Fruit fly (Drosophila melanogaster) whole organism, embryonic: ENCODE results near the gene Gnf1.

ENCODE experiments used
- Antp ChIP-seq: fragments of 200-800 bp; sonication (Bioruptor generic); optimal IDR thresholded peaks from 3 replicates; lab custom pipeline; 2016; ENCODE audit warnings: missing biosample characterization, missing genetic modification characterization
- CG10209 ChIP-seq: fragments of 200-800 bp; sonication (Bioruptor generic); optimal IDR thresholded peaks from 3 replicates; lab custom pipeline; 2017; ENCODE audit warnings: missing biosample characterization, mild to moderate bottlenecking, missing genetic modification characterization, missing genetic modification reagents
- CG10654 ChIP-seq: fragments of 200-800 bp; sonication (Bioruptor generic); optimal IDR thresholded peaks from 2 replicates; lab custom pipeline; 2016; ENCODE audit warnings: missing biosample characterization, missing genetic modification characterization
- CG10979 ChIP-seq: fragments of 200-800 bp; sonication (Bioruptor generic); optimal IDR thresholded peaks from 2 replicates; lab custom pipeline; 2018; ENCODE audit warnings: missing biosample characterization, mild to moderate bottlenecking, missing genetic modification characterization, moderate library complexity
- CG11723 ChIP-seq: fragments of 200-800 bp; sonication (Bioruptor generic); optimal IDR thresholded peaks from 2 replicates; lab custom pipeline; 2017; ENCODE audit warnings: missing biosample characterization, mild to moderate bottlenecking, missing genetic modification characterization
- CG13775 ChIP-seq: fragments of 200-800 bp; sonication (Bioruptor generic); optimal IDR thresholded peaks from 3 replicates; lab custom pipeline; 2017; ENCODE audit warnings: missing biosample characterization, mild to moderate bottlenecking, missing genetic modification characterization
- CG13894 ChIP-seq: fragments of 200-800 bp; sonication (Bioruptor generic); optimal IDR thresholded peaks from 3 replicates; lab custom pipeline; 2018; ENCODE audit warnings: missing biosample characterization, mild to moderate bottlenecking, missing genetic modification characterization, moderate library complexity
- CG14441 ChIP-seq: fragments of 200-800 bp; sonication (Bioruptor generic); IDR thresholded peaks from 2 replicates; pipeline ENCODE4 v1.3.6; 2022; ENCODE audit warnings: missing biosample characterization, missing genetic modification characterization
- CG1647 ChIP-seq: fragments of 200-800 bp; sonication (Bioruptor generic); optimal IDR thresholded peaks from 3 replicates; lab custom pipeline; 2016; ENCODE audit warnings: missing biosample characterization, missing genetic modification characterization
- CG16813 ChIP-seq: fragments of 200-800 bp; sonication (Bioruptor generic); IDR thresholded peaks from 3 replicates; pipeline ENCODE4 v1.3.6; 2022; ENCODE audit warnings: missing biosample characterization, missing genetic modification characterization; ENCODE audit not compliant: partially characterized antibody
- CG18619 ChIP-seq: fragments of 200-800 bp; sonication (Bioruptor generic); optimal IDR thresholded peaks from 3 replicates; lab custom pipeline; 2017; ENCODE audit warnings: missing biosample characterization, mild to moderate bottlenecking, missing genetic modification characterization
- CG2116 ChIP-seq: fragments of 200-800 bp; sonication (Bioruptor generic); optimal IDR thresholded peaks from 3 replicates; lab custom pipeline; 2018; ENCODE audit warnings: missing biosample characterization, mild to moderate bottlenecking, missing genetic modification characterization
- CG2712 ChIP-seq: fragments of 200-800 bp; optimal IDR thresholded peaks from 3 replicates; lab custom pipeline; 2019; ENCODE audit warnings: missing biosample characterization, mild to moderate bottlenecking, missing genetic modification characterization, moderate library complexity
- CG33557 ChIP-seq: fragments of 200-800 bp; sonication (Bioruptor generic); optimal IDR thresholded peaks from 2 replicates; lab custom pipeline; 2019; ENCODE audit warnings: missing biosample characterization, mild to moderate bottlenecking, missing genetic modification characterization, moderate library complexity
- CG4282 ChIP-seq: fragments of 200-800 bp; sonication (Bioruptor generic); optimal IDR thresholded peaks from 2 replicates; lab custom pipeline; 2016; ENCODE audit warnings: missing biosample characterization, missing genetic modification characterization
- CG4617 ChIP-seq: fragments of 200-800 bp; sonication (Bioruptor generic); optimal IDR thresholded peaks from 3 replicates; lab custom pipeline; 2016; ENCODE audit warnings: missing biosample characterization, missing genetic modification characterization, borderline replicate concordance
- CG4730 ChIP-seq: fragments of 200-800 bp; sonication (Bioruptor generic); IDR thresholded peaks from 2 replicates; pipeline ENCODE4 v1.3.6; 2022; ENCODE audit warnings: missing biosample characterization, missing genetic modification characterization
- CG5245 ChIP-seq: fragments of 200-800 bp; sonication (Bioruptor generic); optimal IDR thresholded peaks from 3 replicates; lab custom pipeline; 2016; ENCODE audit warnings: missing biosample characterization, missing genetic modification characterization
- CG6272 ChIP-seq: fragments of 200-800 bp; sonication (Bioruptor generic); IDR thresholded peaks from 2 replicates; pipeline ENCODE4 v1.3.6; 2022; ENCODE audit warnings: missing biosample characterization, missing genetic modification characterization
- CG6689 ChIP-seq: fragments of 200-800 bp; sonication (Bioruptor generic); IDR thresholded peaks from 2 replicates; pipeline ENCODE4 v1.3.6; 2022; ENCODE audit warnings: missing biosample characterization, missing genetic modification characterization
- CG7786 ChIP-seq: fragments of 200-800 bp; sonication (Bioruptor generic); optimal IDR thresholded peaks from 2 replicates; lab custom pipeline; 2016; ENCODE audit warnings: missing biosample characterization, missing genetic modification characterization
- CG7839 ChIP-seq: fragments of 200-800 bp; sonication (Bioruptor generic); optimal IDR thresholded peaks from 3 replicates; lab custom pipeline; 2018; ENCODE audit warnings: missing biosample characterization, mild to moderate bottlenecking, missing genetic modification characterization, moderate library complexity
- CG7987 ChIP-seq: fragments of 200-800 bp; sonication (Bioruptor generic); optimal IDR thresholded peaks from 2 replicates; lab custom pipeline; 2018; ENCODE audit warnings: missing biosample characterization, mild to moderate bottlenecking, missing genetic modification characterization, moderate library complexity
- CG8765 ChIP-seq: fragments of 200-800 bp; sonication (Bioruptor generic); IDR thresholded peaks from 2 replicates; pipeline ENCODE4 v1.3.6; 2022; ENCODE audit warnings: missing biosample characterization, missing genetic modification characterization
- CG9609 ChIP-seq: fragments of 200-800 bp; sonication (Bioruptor generic); optimal IDR thresholded peaks from 3 replicates; lab custom pipeline; 2016; ENCODE audit warnings: missing biosample characterization, missing genetic modification characterization
- Dbx ChIP-seq: fragments of 200-800 bp; sonication (Bioruptor generic); IDR thresholded peaks from 3 replicates; pipeline ENCODE4 v1.3.6; 2022; ENCODE audit warnings: missing biosample characterization, missing genetic modification characterization
- Fer3 ChIP-seq: fragments of 200-800 bp; sonication (Bioruptor generic); optimal IDR thresholded peaks from 2 replicates; lab custom pipeline; 2018; ENCODE audit warnings: missing biosample characterization, mild to moderate bottlenecking, missing genetic modification characterization, moderate library complexity
- HLH3B ChIP-seq: fragments of 200-800 bp; sonication (Bioruptor generic); IDR thresholded peaks from 2 replicates; pipeline ENCODE4 v1.3.6; 2022; ENCODE audit warnings: missing biosample characterization, missing genetic modification characterization
- Hand ChIP-seq: fragments of 200-800 bp; sonication (Bioruptor generic); optimal IDR thresholded peaks from 2 replicates; lab custom pipeline; 2017; ENCODE audit warnings: mild to moderate bottlenecking, missing biosample characterization, missing genetic modification reagents, missing genetic modification characterization
- Lpt ChIP-seq: fragments of >200 bp; optimal IDR thresholded peaks from 2 replicates; lab custom pipeline; 2018; ENCODE audit warnings: missing biosample characterization, missing genetic modification characterization
- NfI ChIP-seq: fragments of 200-800 bp; sonication (Bioruptor generic); optimal IDR thresholded peaks from 3 replicates; lab custom pipeline; 2018; ENCODE audit warnings: missing biosample characterization, mild to moderate bottlenecking, missing genetic modification characterization, moderate library complexity
- Sox100B ChIP-seq: fragments of 200-800 bp; sonication (Bioruptor generic); optimal IDR thresholded peaks from 3 replicates; lab custom pipeline; 2018; ENCODE audit warnings: missing biosample characterization, mild to moderate bottlenecking, missing genetic modification characterization
- Sry-β ChIP-seq: fragments of 200-800 bp; sonication (Bioruptor generic); optimal IDR thresholded peaks from 2 replicates; lab custom pipeline; 2018; ENCODE audit warnings: missing biosample characterization, mild to moderate bottlenecking, missing genetic modification characterization, moderate library complexity
- Taf1 ChIP-seq: fragments of 200-800 bp; sonication (Bioruptor generic); IDR thresholded peaks from 2 replicates; pipeline ENCODE4 v1.3.6; 2022; ENCODE audit warnings: missing biosample characterization, missing genetic modification characterization
- ap ChIP-seq: fragments of 200-800 bp; sonication (Bioruptor generic); IDR thresholded peaks from 2 replicates; pipeline ENCODE4 v1.3.6; 2022; ENCODE audit warnings: missing biosample characterization, missing genetic modification characterization
- ara ChIP-seq: fragments of 200-800 bp; sonication (Bioruptor generic); IDR thresholded peaks from 2 replicates; pipeline ENCODE4 v1.3.6; 2022; ENCODE audit warnings: missing biosample characterization, missing genetic modification characterization
- chif ChIP-seq, 2 experiments: fragments of 200-800 bp; sonication (Bioruptor generic); optimal IDR thresholded peaks; 3 replicates each; lab custom pipeline; 2016; ENCODE audit warnings: missing biosample characterization in 2 of 2, missing genetic modification characterization in 2 of 2
- dan ChIP-seq: fragments of 200-800 bp; sonication (Bioruptor generic); IDR thresholded peaks from 2 replicates; pipeline ENCODE4 v1.3.6; 2022; ENCODE audit warnings: missing biosample characterization, missing genetic modification characterization
- dati ChIP-seq: fragments of 200-800 bp; sonication (Bioruptor generic); IDR thresholded peaks from 2 replicates; pipeline ENCODE4 v1.3.6; 2022; ENCODE audit warnings: missing biosample characterization, missing genetic modification characterization
- esg ChIP-seq: fragments of 200-800 bp; sonication (Bioruptor generic); conservative IDR thresholded peaks from 2 replicates; pipeline ENCODE4 v1.3.6; 2022; ENCODE audit warnings: missing biosample characterization, missing genetic modification characterization
- insv ChIP-seq, 2 experiments: fragments of 200-800 bp; sonication (Bioruptor generic); optimal IDR thresholded peaks; 3 replicates each; lab custom pipeline; 2016 to 2018; ENCODE audit warnings: missing biosample characterization in 2 of 2, missing genetic modification characterization in 2 of 2
- kah ChIP-seq: fragments of 200-800 bp; sonication (Bioruptor generic); optimal IDR thresholded peaks from 2 replicates; lab custom pipeline; 2018; ENCODE audit warnings: missing biosample characterization, mild to moderate bottlenecking, missing genetic modification characterization
- pita ChIP-seq: fragments of 200-800 bp; sonication (Bioruptor generic); optimal IDR thresholded peaks from 2 replicates; lab custom pipeline; 2017; ENCODE audit warnings: missing biosample characterization, mild to moderate bottlenecking, missing genetic modification characterization
- rib ChIP-seq: fragments of 200-800 bp; sonication (Bioruptor generic); IDR thresholded peaks from 2 replicates; pipeline ENCODE4 v1.3.6; 2022; ENCODE audit warnings: missing biosample characterization, missing genetic modification characterization
- sc ChIP-seq, 3 experiments: fragments of >200 bp in 2 of 3; fragments of 200-800 bp in 1 of 3; sonication (Bioruptor generic) in 1 of 3; optimal IDR thresholded peaks; 2 replicates in 2 of 3; 3 replicates in 1 of 3; lab custom pipeline; 2017; ENCODE audit warnings: mild to moderate bottlenecking in 1 of 3, missing biosample characterization in 1 of 3, missing genetic modification characterization in 1 of 3, missing genetic modification reagents in 1 of 3
- so ChIP-seq: fragments of 200-800 bp; sonication (Bioruptor generic); IDR thresholded peaks from 3 replicates; pipeline ENCODE4 v1.3.6; 2022; ENCODE audit warnings: missing biosample characterization, missing genetic modification characterization
- unpg ChIP-seq: fragments of 200-800 bp; sonication (Bioruptor generic); optimal IDR thresholded peaks from 3 replicates; lab custom pipeline; 2018; ENCODE audit warnings: missing biosample characterization, mild to moderate bottlenecking, missing genetic modification characterization, moderate library complexity
- vfl ChIP-seq: fragments of 200-800 bp; sonication (Bioruptor generic); optimal IDR thresholded peaks from 2 replicates; lab custom pipeline; 2016; ENCODE audit warnings: missing biosample characterization, missing genetic modification characterization

Gene Gnf1

dm6 chr3R:4886086-4886812 is 20.2 kb upstream of the Gnf1 start (continued):
- peak; percentile 55 for TF ChIP-seq Sox100B (GFP tag; lab: Kevin White, UChicago)
- no peak for TF ChIP-seq CG16813 (GFP tag; lab: Robert Waterston, UW)
- no peak for TF ChIP-seq pita (GFP tag; lab: Kevin White, UChicago)
- TF ChIP-seq Taf1: no peak
- peak; percentile 38; the same call in 1 of the 2 replicates for TF ChIP-seq CG6272 (GFP tag; lab: Robert Waterston, UW)
- TF ChIP-seq CG2712: peak; percentile 83
- peak; percentile 38 for TF ChIP-seq Fer3 (tag; lab: Kevin White, UChicago)
- TF ChIP-seq Lpt (GFP tag; lab: Kevin White, UChicago): no peak
- peak; percentile 81 to 88 for TF ChIP-seq chif (GFP tag; optimal IDR thresholded peaks at IDR 0.05; lab: Kevin White, UChicago)
- TF ChIP-seq CG4730 (GFP tag; lab: Robert Waterston, UW): peak; percentile 41; the same call in 1 of the 2 replicates
- peak; percentile 30; the same call in 1 of the 2 replicates for TF ChIP-seq esg (GFP tag; lab: Robert Waterston, UW)
- TF ChIP-seq CG9609 (GFP tag; lab: Kevin White, UChicago): peak; percentile 74
- TF ChIP-seq CG10979 (tag; lab: Kevin White, UChicago): peak; percentile 84
- TF ChIP-seq HLH3B: peak; percentile 53; the same call in 1 of the 2 replicates
- TF ChIP-seq CG7987 (GFP tag; lab: Kevin White, UChicago): no peak
- TF ChIP-seq CG33557 (GFP tag; lab: Kevin White, UChicago): peak; percentile 53
- no peak for TF ChIP-seq vfl (GFP tag; lab: Kevin White, UChicago)
- TF ChIP-seq CG7786 (GFP tag; lab: Kevin White, UChicago): peak; percentile 45
- TF ChIP-seq so: no peak; the same call in 2 of the 3 replicates
- 0 out of 2 replicates have a peak, but pooled peaks have one; percentile 36 for TF ChIP-seq CG14441
- peak; percentile 76 for TF ChIP-seq unpg (GFP tag; lab: Kevin White, UChicago)
- peak; percentile 48 for TF ChIP-seq ap (GFP tag; lab: Robert Waterston, UW)
- peak; percentile 46; the same call in 1 of the 2 replicates for TF ChIP-seq dati (GFP tag; lab: Robert Waterston, UW)
- no peak for TF ChIP-seq Sry-β
- peak; percentile 72 for TF ChIP-seq dan
- peak; percentile 61 for TF ChIP-seq CG13775 (GFP tag; lab: Kevin White, UChicago)
- no peak for TF ChIP-seq insv (GFP tag; optimal IDR thresholded peaks at IDR 0.05; lab: Kevin White, UChicago)
- no peak for TF ChIP-seq CG2116 (GFP tag; lab: Kevin White, UChicago)
- TF ChIP-seq sc (optimal IDR thresholded peaks at IDR 0.05; lab: Kevin White, UChicago): no peak
- peak; percentile 30 for TF ChIP-seq sc (GFP tag; optimal IDR thresholded peaks at IDR 0.05; lab: Kevin White, UChicago)
- peak; percentile 38 for TF ChIP-seq NfI (GFP tag; lab: Kevin White, UChicago)
- no peak for TF ChIP-seq kah
- TF ChIP-seq CG10654 (GFP tag; lab: Kevin White, UChicago): peak; percentile 55
- TF ChIP-seq CG6689 (GFP tag; lab: Robert Waterston, UW): peak; percentile 69; the same call in 1 of the 2 replicates
- TF ChIP-seq CG4617: peak; percentile 12
- peak; percentile 80 for TF ChIP-seq ara
- no peak for TF ChIP-seq CG13894 (tag; lab: Kevin White, UChicago)
- peak; percentile 77 for TF ChIP-seq Antp (GFP tag; lab: Kevin White, UChicago)
- TF ChIP-seq CG18619 (GFP tag; lab: Kevin White, UChicago): peak; percentile 44
- peak; percentile 70 for TF ChIP-seq CG10209
- TF ChIP-seq CG5245 (GFP tag; lab: Kevin White, UChicago): peak; percentile 53
- peak; percentile 43 for TF ChIP-seq CG11723 (GFP tag; lab: Kevin White, UChicago)
- TF ChIP-seq rib (GFP tag; lab: Robert Waterston, UW): no peak
- peak; percentile 32 for TF ChIP-seq CG1647
- no peak for TF ChIP-seq Dbx (GFP tag; lab: Robert Waterston, UW)
- TF ChIP-seq CG7839 (tag; lab: Kevin White, UChicago): peak; percentile 77
- peak; percentile 46 for TF ChIP-seq CG4282 (GFP tag; lab: Kevin White, UChicago)
- no peak for TF ChIP-seq Hand (GFP tag; lab: Kevin White, UChicago)
- peak; percentile 80; the same call in 1 of the 2 replicates for TF ChIP-seq CG8765 (GFP tag; lab: Robert Waterston, UW)
